Fruit fly (Drosophila melanogaster) whole organism, wandering third instar larva: ENCODE results near the gene ed.

ENCODE experiments used
- Abd-B ChIP-seq: fragments of >200 bp; optimal IDR thresholded peaks from 2 replicates; lab custom pipeline; 2017; ENCODE audit warnings: missing biosample characterization, missing genetic modification characterization
- brk ChIP-seq: fragments of 200-800 bp; sonication (Bioruptor generic); optimal IDR thresholded peaks from 2 replicates; lab custom pipeline; 2016; ENCODE audit warnings: missing biosample characterization, mild to moderate bottlenecking, missing genetic modification characterization
- usp ChIP-seq: fragments of >200 bp; optimal IDR thresholded peaks from 2 replicates; lab custom pipeline; 2017; ENCODE audit warnings: missing biosample characterization, missing genetic modification characterization

dm6 chr2L:4091720-4092119 lies 60.5 kb downstream of the ed start:
- TF ChIP-seq brk (GFP tag; lab: Kevin White, UChicago) = no peak
- no peak for TF ChIP-seq usp
- TF ChIP-seq Abd-B = no peak
